Fruit fly (Drosophila melanogaster) whole organism, adult: ENCODE measurements around the gene MTF-1.

Experiments used
- CG11617 ChIP-seq: fragments of 200-800 bp; sonication (Bioruptor generic); optimal IDR thresholded peaks from 2 replicates; lab custom pipeline; 2017; ENCODE audit warnings: mild to moderate bottlenecking, missing biosample characterization, missing genetic modification reagents, missing genetic modification characterization
- CG12768 ChIP-seq: fragments of 200-800 bp; sonication (Bioruptor generic); optimal IDR thresholded peaks from 2 replicates; lab custom pipeline; 2017; ENCODE audit warnings: missing biosample characterization, missing genetic modification characterization, mild to moderate bottlenecking, moderate library complexity, missing genetic modification reagents
- CG14711 ChIP-seq: fragments of 200-800 bp; sonication (Bioruptor generic); optimal IDR thresholded peaks from 2 replicates; lab custom pipeline; 2018; ENCODE audit warnings: missing biosample characterization, mild to moderate bottlenecking, missing genetic modification characterization, moderate library complexity
- CG5204 ChIP-seq: fragments of 200-800 bp; sonication (Bioruptor generic); optimal IDR thresholded peaks from 2 replicates; lab custom pipeline; 2016; ENCODE audit warnings: missing biosample characterization, missing genetic modification characterization
- CG7045 ChIP-seq: fragments of 200-800 bp; sonication (Bioruptor generic); optimal IDR thresholded peaks from 2 replicates; lab custom pipeline; 2017; ENCODE audit warnings: missing biosample characterization, mild to moderate bottlenecking, missing genetic modification characterization
- Clk ChIP-seq: fragments of 200-800 bp; sonication (Bioruptor generic); optimal IDR thresholded peaks from 2 replicates; lab custom pipeline; 2017; ENCODE audit warnings: missing biosample characterization, missing genetic modification characterization
- Mnt ChIP-seq: fragments of 200-800 bp; sonication (Bioruptor generic); optimal IDR thresholded peaks from 2 replicates; lab custom pipeline; 2016; ENCODE audit warnings: missing biosample characterization, mild to moderate bottlenecking, missing genetic modification characterization
- cnc ChIP-seq, 2 experiments: fragments of >200 bp; optimal IDR thresholded peaks; 2 replicates each; lab custom pipeline; 2017
- kay ChIP-seq: fragments of 200-800 bp; sonication (Bioruptor generic); peaks from one replicate; lab custom pipeline; 2016; ENCODE audit warnings: missing biosample characterization, missing genetic modification characterization, borderline replicate concordance
- ovo ChIP-seq: fragments of 200-800 bp; sonication (Bioruptor generic); optimal IDR thresholded peaks from 2 replicates; lab custom pipeline; 2016; ENCODE audit warnings: missing biosample characterization, missing genetic modification characterization
- pad ChIP-seq: fragments of 200-800 bp; sonication (Bioruptor generic); optimal IDR thresholded peaks from 3 replicates; lab custom pipeline; 2017; ENCODE audit warnings: missing biosample characterization, missing genetic modification characterization, mild to moderate bottlenecking, moderate library complexity, missing genetic modification reagents
- tj ChIP-seq: fragments of 200-800 bp; sonication (Bioruptor generic); optimal IDR thresholded peaks from 3 replicates; lab custom pipeline; 2017; ENCODE audit warnings: missing biosample characterization, mild to moderate bottlenecking, missing genetic modification characterization, moderate library complexity
- toe ChIP-seq: fragments of 200-800 bp; sonication (Bioruptor generic); optimal IDR thresholded peaks from 2 replicates; lab custom pipeline; 2016; ENCODE audit warnings: missing biosample characterization, missing genetic modification characterization

dm6 chr3L:9420054-9420818 lies 9.9 kb upstream of the MTF-1 start:
- TF ChIP-seq pad: peak; percentile 92
- TF ChIP-seq CG11617 (GFP tag; lab: Kevin White, UChicago): peak; percentile 95
- TF ChIP-seq CG7045: peak; percentile 95
- TF ChIP-seq CG14711: peak; percentile 91
- TF ChIP-seq Clk (GFP tag; lab: Kevin White, UChicago): peak; percentile 61
- TF ChIP-seq CG12768: peak; percentile 88
- TF ChIP-seq kay (GFP tag; lab: Kevin White, UChicago): peak; percentile 96
- TF ChIP-seq Mnt (GFP tag; lab: Kevin White, UChicago): peak; percentile 89
- peak; percentile 84 for TF ChIP-seq ovo
- peak; percentile 58 for TF ChIP-seq toe (GFP tag; lab: Kevin White, UChicago)
- TF ChIP-seq cnc (optimal IDR thresholded peaks at IDR 0.05; lab: Kevin White, UChicago): no peak
- peak; percentile 89 for TF ChIP-seq CG5204 (GFP tag; lab: Kevin White, UChicago)
- TF ChIP-seq tj (GFP tag; lab: Kevin White, UChicago): peak; percentile 94
